Worm (Caenorhabditis elegans) whole organism, L1 larva: ENCODE data around the gene K08C7.7.

ENCODE experiments used
- C34B4.2 ChIP-seq: sonication (generic microtip); optimal IDR thresholded peaks from 2 replicates; lab custom pipeline; 2017; ENCODE audit warnings: mild to moderate bottlenecking, missing genetic modification characterization, missing compliant biosample characterization
- Y116A8C.19 ChIP-seq: sonication (generic microtip); optimal IDR thresholded peaks from 2 replicates; lab custom pipeline; 2016; ENCODE audit warnings: missing compliant biosample characterization, missing genetic modification characterization, borderline replicate concordance
- ama-1 ChIP-seq: fragments of 150-350 bp; optimal IDR thresholded peaks from 2 replicates; lab custom pipeline; 2014
- blmp-1 ChIP-seq: fragments of 150-350 bp; optimal IDR thresholded peaks from 2 replicates; lab custom pipeline; 2014; ENCODE audit warnings: missing biosample characterization, missing genetic modification characterization
- dsc-1 ChIP-seq: sonication (generic microtip); optimal IDR thresholded peaks from 2 replicates; lab custom pipeline; 2016; ENCODE audit warnings: mild to moderate bottlenecking, missing genetic modification characterization, missing compliant biosample characterization
- efl-1 ChIP-seq, 4 experiments: fragments of 150-350 bp; optimal IDR thresholded peaks in 3 of 4; peaks in 1 of 4; 1 replicate in 1 of 4; 2 replicates in 3 of 4; lab custom pipeline; 2014; ENCODE audit warnings: missing biosample characterization in 2 of 4, missing genetic modification characterization in 2 of 4, missing genetic modification reagents in 2 of 4
- egl-13 ChIP-seq: sonication (generic microtip); optimal IDR thresholded peaks from 2 replicates; lab custom pipeline; 2016; ENCODE audit warnings: missing genotype, missing genetic modification reagents, missing genetic modification characterization, missing compliant biosample characterization
- elt-3 ChIP-seq, 6 experiments: fragments of 150-350 bp in 1 of 6; sonication (generic microtip); optimal IDR thresholded peaks; 2 replicates each; lab custom pipeline; 2017 to 2018; ENCODE audit warnings: missing biosample characterization in 6 of 6, missing genetic modification characterization in 6 of 6, inconsistent platforms in 1 of 6
- isw-1 ChIP-seq: fragments of 200-800 bp; sonication (Bioruptor generic); IDR thresholded peaks from 2 replicates; pipeline ENCODE4 v1.3.6; 2022; ENCODE audit warnings: missing genetic modification characterization, missing compliant biosample characterization
- jun-1 ChIP-seq: fragments of 150-350 bp; optimal IDR thresholded peaks from 2 replicates; lab custom pipeline; 2014; ENCODE audit warnings: missing biosample characterization, missing genetic modification reagents, missing genetic modification characterization
- lin-13 ChIP-seq: fragments of 150-350 bp; optimal IDR thresholded peaks from 2 replicates; lab custom pipeline; 2014; ENCODE audit warnings: missing biosample characterization, missing genetic modification reagents, missing genetic modification characterization
- lin-14 ChIP-seq: fragments of 200-800 bp; sonication (Bioruptor generic); optimal IDR thresholded peaks from 2 replicates; lab custom pipeline; 2018; ENCODE audit warnings: mild to moderate bottlenecking, missing genetic modification characterization, moderate library complexity, missing compliant biosample characterization
- lin-35 ChIP-seq, 2 experiments: fragments of 150-350 bp; optimal IDR thresholded peaks; 2 replicates each; lab custom pipeline; 2014; ENCODE audit warnings: missing biosample characterization in 2 of 2, missing genetic modification characterization in 2 of 2, missing genetic modification reagents in 2 of 2
- lir-3 ChIP-seq: sonication (generic microtip); optimal IDR thresholded peaks from 2 replicates; lab custom pipeline; 2016; ENCODE audit warnings: mild to moderate bottlenecking, missing genetic modification characterization, moderate library complexity, missing compliant biosample characterization; ENCODE audit not compliant: poor library complexity
- lsy-2 ChIP-seq, 2 experiments: fragments of 150-350 bp; optimal IDR thresholded peaks; 2 replicates each; lab custom pipeline; 2014; ENCODE audit warnings: missing biosample characterization in 2 of 2, missing genetic modification characterization in 2 of 2
- mdl-1 ChIP-seq, 2 experiments: fragments of 150-350 bp; optimal IDR thresholded peaks; 2 replicates each; lab custom pipeline; 2014 to 2017; ENCODE audit warnings: missing biosample characterization in 2 of 2, missing genetic modification characterization in 2 of 2, inconsistent platforms in 1 of 2
- mef-2 ChIP-seq: fragments of 150-350 bp; optimal IDR thresholded peaks from 2 replicates; lab custom pipeline; 2014; ENCODE audit warnings: missing biosample characterization, missing genetic modification characterization
- nhr-11 ChIP-seq: fragments of 150-350 bp; optimal IDR thresholded peaks from 2 replicates; lab custom pipeline; 2014; ENCODE audit warnings: missing biosample characterization, missing genetic modification characterization
- nhr-12 ChIP-seq: sonication (generic microtip); optimal IDR thresholded peaks from 2 replicates; lab custom pipeline; 2017; ENCODE audit warnings: missing biosample characterization, missing genetic modification characterization
- nhr-28 ChIP-seq: fragments of 150-350 bp; optimal IDR thresholded peaks from 2 replicates; lab custom pipeline; 2014; ENCODE audit warnings: missing biosample characterization, missing genetic modification characterization
- nhr-76 ChIP-seq: sonication (generic microtip); optimal IDR thresholded peaks from 2 replicates; lab custom pipeline; 2017; ENCODE audit warnings: missing biosample characterization, missing genetic modification characterization
- nhr-84 ChIP-seq: sonication (generic microtip); optimal IDR thresholded peaks from 2 replicates; lab custom pipeline; 2017; ENCODE audit warnings: missing biosample characterization, missing genetic modification characterization
- nhr-85 ChIP-seq: sonication (generic microtip); peaks from one replicate; lab custom pipeline; 2016; ENCODE audit warnings: missing genetic modification characterization, inconsistent platforms, missing compliant biosample characterization
- nhr-90 ChIP-seq: sonication (generic microtip); optimal IDR thresholded peaks from 2 replicates; lab custom pipeline; 2016; ENCODE audit warnings: mild to moderate bottlenecking, missing genetic modification characterization, missing compliant biosample characterization; ENCODE audit not compliant: poor library complexity
- pax-3 ChIP-seq: fragments of 200-800 bp; sonication (Bioruptor generic); optimal IDR thresholded peaks from 2 replicates; lab custom pipeline; 2018; ENCODE audit warnings: mild to moderate bottlenecking, missing genetic modification characterization, moderate library complexity, missing compliant biosample characterization
- rnt-1 ChIP-seq: sonication (generic microtip); optimal IDR thresholded peaks from 2 replicates; lab custom pipeline; 2016; ENCODE audit warnings: mild to moderate bottlenecking, missing genetic modification characterization, moderate library complexity, missing compliant biosample characterization
- snpc-4 ChIP-seq: fragments of 150-350 bp; optimal IDR thresholded peaks from 2 replicates; lab custom pipeline; 2014; ENCODE audit warnings: missing biosample characterization, missing genetic modification characterization
- snu-23 ChIP-seq: sonication (generic microtip); optimal IDR thresholded peaks from 2 replicates; lab custom pipeline; 2016; ENCODE audit warnings: missing genetic modification characterization, missing compliant biosample characterization
- sox-4 ChIP-seq: sonication (generic microtip); optimal IDR thresholded peaks from 2 replicates; lab custom pipeline; 2016; ENCODE audit warnings: missing genetic modification characterization, missing compliant biosample characterization
- sptf-1 ChIP-seq: fragments of 150-350 bp; optimal IDR thresholded peaks from 2 replicates; lab custom pipeline; 2014; ENCODE audit warnings: missing biosample characterization, missing genetic modification characterization
- tbx-2 ChIP-seq: sonication (generic microtip); optimal IDR thresholded peaks from 2 replicates; lab custom pipeline; 2016; ENCODE audit warnings: missing genetic modification characterization, missing compliant biosample characterization
- unc-130 ChIP-seq: fragments of 150-350 bp; optimal IDR thresholded peaks from 2 replicates; lab custom pipeline; 2017; ENCODE audit warnings: missing biosample characterization, missing genetic modification characterization, inconsistent platforms
- zip-4 ChIP-seq: fragments of 200-800 bp; sonication (Bioruptor generic); optimal IDR thresholded peaks from 2 replicates; lab custom pipeline; 2018; ENCODE audit warnings: mild to moderate bottlenecking, missing genetic modification characterization, moderate library complexity, missing compliant biosample characterization
- ztf-11 ChIP-seq, 2 experiments: sonication (generic microtip); optimal IDR thresholded peaks; 2 replicates each; lab custom pipeline; 2016 to 2017; ENCODE audit warnings: missing genetic modification characterization in 2 of 2, missing biosample characterization in 1 of 2, missing compliant biosample characterization in 1 of 2

Gene K08C7.7

DNA sequence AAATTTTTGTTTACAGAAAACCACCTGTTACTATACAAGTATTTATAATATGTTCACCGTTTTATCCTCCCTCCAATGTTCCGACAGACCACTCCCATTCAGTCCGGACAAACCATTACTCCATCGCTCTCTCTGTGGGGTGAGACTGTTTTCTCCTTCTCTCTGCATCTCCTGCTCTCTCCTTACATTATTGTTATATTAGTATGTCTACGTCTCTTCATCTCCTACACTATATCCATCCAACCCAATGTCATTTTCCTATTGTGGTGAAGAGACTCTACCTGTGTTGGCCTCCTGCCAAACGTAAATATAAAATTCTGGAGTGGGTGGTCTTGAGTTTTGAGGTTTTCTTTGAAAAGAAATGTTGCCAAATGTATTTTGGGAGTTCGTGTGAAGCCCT lies 50.4 kb downstream of the K08C7.7 start (continued):
- TF ChIP-seq nhr-84 (tag; lab: Kevin White, UChicago): no peak
- TF ChIP-seq isw-1 (GFP tag; lab: Robert Waterston, UW): no peak
- TF ChIP-seq zip-4 (GFP tag; lab: Kevin White, UChicago): no peak
- TF ChIP-seq C34B4.2 (tag; lab: Kevin White, UChicago): no peak
- peak in 1 of 2 experiments; percentile 46 for TF ChIP-seq lin-35 (GFP tag; optimal IDR thresholded peaks at IDR 0.05; lab: Kevin White, UChicago)
- TF ChIP-seq lin-14 (GFP tag; lab: Kevin White, UChicago): peak; percentile 75
- TF ChIP-seq lir-3: no peak
- TF ChIP-seq blmp-1: peak; percentile 57
- TF ChIP-seq pax-3 (tag; lab: Kevin White, UChicago): no peak
- TF ChIP-seq Y116A8C.19 (tag; lab: Kevin White, UChicago): no peak
- peak; percentile 22 for TF ChIP-seq nhr-90 (tag; lab: Kevin White, UChicago)
- TF ChIP-seq sox-4 (tag; lab: Kevin White, UChicago): no peak
- peak; percentile 15 to 33 for TF ChIP-seq lsy-2 (tag; optimal IDR thresholded peaks at IDR 0.05; lab: Kevin White, UChicago)
- no peak for TF ChIP-seq tbx-2 (tag; lab: Kevin White, UChicago)
- TF ChIP-seq snpc-4 (tag; lab: Kevin White, UChicago): no peak
- no peak for TF ChIP-seq nhr-11 (tag; lab: Kevin White, UChicago)
- no peak for TF ChIP-seq nhr-28 (tag; lab: Kevin White, UChicago)
- TF ChIP-seq nhr-12 (tag; lab: Kevin White, UChicago): no peak
- no peak for TF ChIP-seq mef-2 (tag; lab: Kevin White, UChicago)
- TF ChIP-seq unc-130 (tag; lab: Kevin White, UChicago): no peak
- TF ChIP-seq mdl-1 (tag; optimal IDR thresholded peaks at IDR 0.05; lab: Kevin White, UChicago): no peak
- TF ChIP-seq sptf-1 (tag; lab: Kevin White, UChicago): no peak
- TF ChIP-seq elt-3 (tag; optimal IDR thresholded peaks at IDR 0.05; lab: Kevin White, UChicago): no peak
- no peak for TF ChIP-seq jun-1
- no peak for TF ChIP-seq rnt-1 (tag; lab: Kevin White, UChicago)
- no peak for TF ChIP-seq ama-1 (lab: Kevin White, UChicago)
- peak; percentile 68 for TF ChIP-seq nhr-85 (tag; lab: Kevin White, UChicago)
- TF ChIP-seq dsc-1 (tag; lab: Kevin White, UChicago): no peak
- peak; percentile 23 to 29 for TF ChIP-seq efl-1 (optimal IDR thresholded peaks at IDR 0.05; lab: Kevin White, UChicago)
- peak; percentile 0 to 89 for TF ChIP-seq efl-1 (GFP tag; optimal IDR thresholded peaks at IDR 0.05 in 1 of 2; lab: Kevin White, UChicago)
- peak; percentile 60 for TF ChIP-seq snu-23 (GFP tag; lab: Kevin White, UChicago)
- TF ChIP-seq lin-13 (GFP tag; lab: Kevin White, UChicago): no peak
- no peak for TF ChIP-seq nhr-76 (tag; lab: Kevin White, UChicago)
- TF ChIP-seq egl-13 (tag; lab: Kevin White, UChicago): no peak
- TF ChIP-seq ztf-11 (tag; optimal IDR thresholded peaks at IDR 0.05; lab: Kevin White, UChicago): no peak
- TF ChIP-seq, all 84 proteins: peak for 17
